Worm (Caenorhabditis elegans) whole organism, late embryonic: ENCODE results near the gene C24F3.2.
A peak's percentile ranks its signal among the peaks of the same experiment; 100 is the strongest.

Source experiments
- C08G9.2 ChIP-seq: sonication (generic microtip); optimal IDR thresholded peaks from 2 replicates; lab custom pipeline; 2016; ENCODE audit warnings: mild to moderate bottlenecking, missing genetic modification characterization, moderate library complexity, missing compliant biosample characterization
- Y22D7AL.16 ChIP-seq: sonication (generic microtip); optimal IDR thresholded peaks from 2 replicates; lab custom pipeline; 2016; ENCODE audit warnings: missing genetic modification characterization, missing compliant biosample characterization
- ahr-1 ChIP-seq: sonication (generic microtip); optimal IDR thresholded peaks from 2 replicates; lab custom pipeline; 2016; ENCODE audit warnings: missing genetic modification characterization, missing compliant biosample characterization
- ceh-14 ChIP-seq: sonication (generic microtip); optimal IDR thresholded peaks from 2 replicates; lab custom pipeline; 2016; ENCODE audit warnings: missing genotype, missing genetic modification characterization, missing compliant biosample characterization
- ceh-18 ChIP-seq: sonication (generic microtip); optimal IDR thresholded peaks from 2 replicates; lab custom pipeline; 2016; ENCODE audit warnings: missing genetic modification characterization, missing compliant biosample characterization
- ceh-34 ChIP-seq: sonication (generic microtip); optimal IDR thresholded peaks from 2 replicates; lab custom pipeline; 2016; ENCODE audit warnings: mild to moderate bottlenecking, missing genetic modification characterization, missing compliant biosample characterization
- ceh-45 ChIP-seq: fragments of 200-800 bp; sonication (Bioruptor generic); IDR thresholded peaks from 2 replicates; pipeline ENCODE4 v1.3.6; 2022; ENCODE audit warnings: missing genetic modification reagents, missing genetic modification characterization, missing compliant biosample characterization
- dmd-4 ChIP-seq: sonication (generic microtip); optimal IDR thresholded peaks from 2 replicates; lab custom pipeline; 2016; ENCODE audit warnings: borderline replicate concordance, missing genetic modification characterization, missing compliant biosample characterization
- ets-4 ChIP-seq: sonication (generic microtip); optimal IDR thresholded peaks from 2 replicates; lab custom pipeline; 2016; ENCODE audit warnings: missing genetic modification characterization, missing compliant biosample characterization
- eyg-1 ChIP-seq: sonication (generic microtip); optimal IDR thresholded peaks from 2 replicates; lab custom pipeline; 2016; ENCODE audit warnings: missing genotype, missing genetic modification characterization, missing compliant biosample characterization
- hlh-13 ChIP-seq: fragments of 200-800 bp; sonication (Bioruptor generic); optimal IDR thresholded peaks from 2 replicates; lab custom pipeline; 2018; ENCODE audit warnings: mild to moderate bottlenecking, missing genetic modification characterization, missing compliant biosample characterization
- nhr-232 ChIP-seq: sonication (generic microtip); optimal IDR thresholded peaks from 2 replicates; lab custom pipeline; 2016; ENCODE audit warnings: missing genetic modification characterization, missing compliant biosample characterization
- odd-2 ChIP-seq: sonication (generic microtip); optimal IDR thresholded peaks from 2 replicates; lab custom pipeline; 2017; ENCODE audit warnings: antibody characterized with exemption, mild to moderate bottlenecking, missing genetic modification characterization, missing compliant biosample characterization
- pag-3 ChIP-seq: sonication (generic microtip); optimal IDR thresholded peaks from 2 replicates; lab custom pipeline; 2016; ENCODE audit warnings: missing compliant biosample characterization, missing genetic modification characterization, borderline replicate concordance
- pax-1 ChIP-seq: fragments of 150-350 bp; optimal IDR thresholded peaks from 2 replicates; lab custom pipeline; 2014; ENCODE audit warnings: missing biosample characterization, missing genetic modification characterization
- pha-4 ChIP-seq: fragments of 150-350 bp; optimal IDR thresholded peaks from 2 replicates; lab custom pipeline; 2018; ENCODE audit warnings: missing biosample characterization, missing genetic modification reagents, missing genetic modification characterization
- rnt-1 ChIP-seq: sonication (generic microtip); optimal IDR thresholded peaks from 2 replicates; lab custom pipeline; 2016; ENCODE audit warnings: missing genetic modification characterization, missing compliant biosample characterization
- sox-4 ChIP-seq: sonication (generic microtip); optimal IDR thresholded peaks from 2 replicates; lab custom pipeline; 2017; ENCODE audit warnings: mild to moderate bottlenecking, missing genetic modification characterization, inconsistent platforms, missing compliant biosample characterization
- syd-9 ChIP-seq: sonication (generic microtip); optimal IDR thresholded peaks from 2 replicates; lab custom pipeline; 2016; ENCODE audit warnings: mild to moderate bottlenecking, missing genetic modification characterization, moderate library complexity, missing compliant biosample characterization
- tbx-7 ChIP-seq: sonication (generic microtip); optimal IDR thresholded peaks from 2 replicates; lab custom pipeline; 2016; ENCODE audit warnings: missing genotype, missing genetic modification characterization, missing compliant biosample characterization
- unc-42 ChIP-seq: sonication (generic microtip); optimal IDR thresholded peaks from 2 replicates; lab custom pipeline; 2016; ENCODE audit warnings: missing genotype, missing genetic modification characterization, missing compliant biosample characterization
- ztf-16 ChIP-seq: sonication (generic microtip); optimal IDR thresholded peaks from 2 replicates; lab custom pipeline; 2017; ENCODE audit warnings: missing genetic modification characterization, missing compliant biosample characterization

C24F3.2 gene

ce11 chrIV:10261061-10261460, 38.7 kb downstream of the C24F3.2 start:
- TF ChIP-seq rnt-1 (tag; lab: Kevin White, UChicago) = peak; percentile 44
- TF ChIP-seq ahr-1 (tag; lab: Kevin White, UChicago) = no peak
- no peak for TF ChIP-seq Y22D7AL.16 (tag; lab: Kevin White, UChicago)
- TF ChIP-seq odd-2 (tag; lab: Kevin White, UChicago) = no peak

ce11 chrIV:10269137-10269933, 47.0 kb downstream of the C24F3.2 start, which contains the start of the genes nspd-7 and Y43C5A.2:
TSS of gene nspd-7 (minus strand) at chrIV:10269187.
TSS of gene Y43C5A.2 (plus strand) at chrIV:10269883.
- TF ChIP-seq hlh-13 (no peak), pag-3 (no peak), ztf-16 (tag; lab: Kevin White, UChicago) (no peak), pha-4 (no peak), unc-42 (tag; lab: Kevin White, UChicago) (no peak), pax-1 (tag; lab: Kevin White, UChicago) (no peak), tbx-7 (no peak), ceh-45 (GFP tag; lab: Robert Waterston, UW) (no peak), dmd-4 (tag; lab: Kevin White, UChicago) (no peak), nhr-232 (tag; lab: Kevin White, UChicago) (no peak), C08G9.2 (no peak), ceh-18 (tag; lab: Kevin White, UChicago) (no peak), syd-9 (no peak), sox-4 (tag; lab: Kevin White, UChicago) (no peak), rnt-1 (tag; lab: Kevin White, UChicago) (no peak), ceh-34 (tag; lab: Kevin White, UChicago) (no peak), ets-4 (tag; lab: Kevin White, UChicago) (no peak), eyg-1 (tag; lab: Kevin White, UChicago) (no peak), ceh-14 (no peak)
